Worm (Caenorhabditis elegans) whole organism, L3 larva: ENCODE measurements around the gene srx-24.

Source experiments
- elt-1 ChIP-seq: fragments of 150-350 bp; optimal IDR thresholded peaks from 2 replicates; lab custom pipeline; 2014; ENCODE audit warnings: missing biosample characterization, missing genetic modification characterization
- fkh-10 ChIP-seq: sonication (generic microtip); optimal IDR thresholded peaks from 2 replicates; lab custom pipeline; 2017; ENCODE audit warnings: missing biosample characterization, missing genetic modification reagents, missing genetic modification characterization
- mdl-1 ChIP-seq: fragments of 150-350 bp; optimal IDR thresholded peaks from 2 replicates; lab custom pipeline; 2014; ENCODE audit warnings: missing biosample characterization, missing genetic modification characterization
- ztf-4 ChIP-seq: fragments of 150-350 bp; optimal IDR thresholded peaks from 2 replicates; lab custom pipeline; 2014; ENCODE audit warnings: missing biosample characterization, missing genetic modification characterization

DNA sequence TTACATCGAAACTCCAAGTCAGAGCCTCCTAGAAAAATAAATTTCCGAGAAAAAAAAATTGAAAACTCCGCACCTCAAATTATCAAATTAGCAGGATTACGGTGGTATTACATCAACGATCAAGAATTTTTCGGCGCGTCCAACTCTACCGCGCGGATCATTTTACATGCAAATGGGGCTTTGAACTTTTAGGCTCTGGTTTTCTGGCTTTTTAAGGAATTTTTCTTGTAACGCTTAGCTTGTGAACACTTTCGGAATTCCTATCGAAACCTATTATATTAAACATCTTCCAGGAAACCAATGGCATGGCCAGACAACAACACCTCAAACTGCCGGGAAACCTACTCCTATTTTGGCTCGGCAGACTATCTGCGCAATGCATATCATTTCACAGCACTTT, 21.7 kb upstream of the srx-24 start, which contains the start of gene srh-56:
- no peak for TF ChIP-seq elt-1 (tag; lab: Kevin White, UChicago)
- TF ChIP-seq mdl-1 (tag; lab: Kevin White, UChicago), result no peak
- TF ChIP-seq fkh-10 (GFP tag; lab: Kevin White, UChicago), result no peak
- TF ChIP-seq ztf-4 (tag; lab: Kevin White, UChicago), result no peak
